Fruit fly (Drosophila melanogaster): ENCODE data around the gene FER.
A peak's percentile ranks its signal among the peaks of the same experiment; 100 is the strongest.

FER gene

DNA sequence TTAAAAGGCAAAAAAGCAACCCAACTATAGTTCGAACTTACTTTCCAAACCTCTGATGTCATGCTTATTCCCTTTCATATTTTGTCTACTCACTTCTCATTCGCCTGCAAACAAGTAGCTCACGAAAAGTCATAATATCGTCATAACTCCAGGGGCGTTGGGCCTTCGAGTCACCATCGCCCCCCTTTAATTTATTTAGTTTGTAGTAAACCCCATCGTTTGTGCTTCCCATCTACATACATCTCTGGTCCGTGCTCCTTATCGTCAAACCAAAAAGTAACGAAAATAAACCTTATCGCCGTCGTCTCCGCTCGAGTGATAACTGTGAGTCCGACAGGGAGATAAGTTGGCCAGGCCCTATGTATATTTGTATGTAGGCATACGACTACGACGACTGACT is 34.6 kb upstream of the FER start (continued):
- TF ChIP-seq CG10431 (GFP tag; optimal IDR thresholded peaks at IDR 0.05) (no peak), pros (GFP tag; optimal IDR thresholded peaks at IDR 0.05) (peak; percentile 51), Dbx (GFP tag; IDR thresholded peaks at IDR 0.05) (peak; percentile 85), sisA (GFP tag; IDR thresholded peaks at IDR 0.05) (peak; percentile 50; the same call in 1 of the 2 replicates), cwo (GFP tag; optimal IDR thresholded peaks at IDR 0.05) (peak; percentile 88), pzg (GFP tag; optimal IDR thresholded peaks at IDR 0.05) (peak; percentile 15), Aef1 (GFP tag; IDR thresholded peaks at IDR 0.05) (peak; percentile 52; the same call in 1 of the 3 replicates), tup (GFP tag; optimal IDR thresholded peaks at IDR 0.05) (peak; percentile 7), CG4707 (GFP tag; optimal IDR thresholded peaks at IDR 0.05) (peak; percentile 55), MTF-1 (GFP tag; optimal IDR thresholded peaks at IDR 0.05; ENCODE audit: borderline replicate concordance) (peak; percentile 41), Xbp1 (GFP tag; optimal IDR thresholded peaks at IDR 0.05) (peak; percentile 61), Usf (GFP tag; optimal IDR thresholded peaks at IDR 0.05) (peak; percentile 57), Sox102F (GFP tag; optimal IDR thresholded peaks at IDR 0.05) (peak; percentile 23), az2 (GFP tag; optimal IDR thresholded peaks at IDR 0.05) (peak; percentile 43), zfh1 (GFP tag; IDR thresholded peaks at IDR 0.05) (peak; percentile 45; the same call in 1 of the 3 replicates), CG4424 (GFP tag; optimal IDR thresholded peaks at IDR 0.05) (peak; percentile 7), Adf1 (GFP tag; IDR thresholded peaks at IDR 0.05) (peak; percentile 24; the same call in 1 of the 2 replicates), tgo (GFP tag; IDR thresholded peaks at IDR 0.05) (peak; percentile 21; the same call in 1 of the 3 replicates), CG14710 (tag; optimal IDR thresholded peaks at IDR 0.05) (peak; percentile 14), C15 (GFP tag; IDR thresholded peaks at IDR 0.05) (0 out of 3 replicates have a peak, but pooled peaks have one; percentile 52), CG16779 (GFP tag; IDR thresholded peaks at IDR 0.05) (peak; percentile 88), tll (GFP tag; optimal IDR thresholded peaks at IDR 0.05) (no peak), CG16863 (GFP tag; optimal IDR thresholded peaks at IDR 0.05) (peak; percentile 42), shn (GFP tag; optimal IDR thresholded peaks at IDR 0.05) (peak; percentile 55), CG10959 (GFP tag; IDR thresholded peaks at IDR 0.05) (no peak), ssp (GFP tag; IDR thresholded peaks at IDR 0.05) (no peak), CG16815 (GFP tag; optimal IDR thresholded peaks at IDR 0.05) (peak; percentile 35), CG3726 (GFP tag; IDR thresholded peaks at IDR 0.05) (no peak), GATAe (GFP tag; conservative IDR thresholded peaks at IDR 0.05) (peak; percentile 69), CG2712 (tag; optimal IDR thresholded peaks at IDR 0.05) (peak; percentile 50), CG11398 (GFP tag; optimal IDR thresholded peaks at IDR 0.05) (peak; percentile 32), pb (GFP tag; optimal IDR thresholded peaks at IDR 0.05) (no peak), CG4820 (GFP tag; optimal IDR thresholded peaks at IDR 0.05) (peak; percentile 16), Awh (GFP tag; IDR thresholded peaks at IDR 0.05) (0 out of 2 replicates have a peak, but pooled peaks have one; percentile 21), scrt (GFP tag; optimal IDR thresholded peaks at IDR 0.05) (peak; percentile 63), CG33213 (GFP tag; optimal IDR thresholded peaks at IDR 0.05) (peak; percentile 13), ham (GFP tag; IDR thresholded peaks at IDR 0.05) (no peak), salm (tag; optimal IDR thresholded peaks at IDR 0.05) (peak; percentile 63), Scr (GFP tag; IDR thresholded peaks at IDR 0.05; ENCODE audit: partially characterized antibody) (no peak), odd (GFP tag; optimal IDR thresholded peaks at IDR 0.05) (peak; percentile 79), Mad (GFP tag; optimal IDR thresholded peaks at IDR 0.05) (peak; percentile 38), CG6683 (GFP tag; optimal IDR thresholded peaks at IDR 0.05) (peak; percentile 64), CG10147 (GFP tag; optimal IDR thresholded peaks at IDR 0.05) (peak; percentile 17), CG12942 (GFP tag; optimal IDR thresholded peaks at IDR 0.05) (peak; percentile 24), NK7.1 (GFP tag; optimal IDR thresholded peaks at IDR 0.05) (peak; percentile 33), sens-2 (GFP tag; IDR thresholded peaks at IDR 0.05) (peak; percentile 9; the same call in 1 of the 2 replicates), CG8290 (GFP tag; optimal IDR thresholded peaks at IDR 0.05) (peak; percentile 34), CG8290 (tag; optimal IDR thresholded peaks at IDR 0.05) (peak in 1 of 2 experiments; percentile 95), gfzf (GFP tag; optimal IDR thresholded peaks at IDR 0.05) (no peak), Eip74EF (GFP tag; optimal IDR thresholded peaks at IDR 0.05) (peak in 1 of 2 experiments; percentile 33)

Measured in whole organism, embryonic.